Fruit fly (Drosophila melanogaster) S2 (cell line): Measurements from ENCODE around the gene Corp.

Experiments used
- CG8478 ChIP-seq: fragments of >200 bp; optimal IDR thresholded peaks from 2 replicates; lab custom pipeline; 2018
- CTCF ChIP-seq, 2 experiments: fragments of >200 bp; optimal IDR thresholded peaks; 2 replicates each; lab custom pipeline; 2018

- TF ChIP-seq CG8478 (lab: Kevin White, UChicago) (no peak), CTCF (optimal IDR thresholded peaks at IDR 0.05; lab: Kevin White, UChicago) (no peak)
Observed at dm6 chrX:8273799-8274484, 2.7 kb upstream of the Corp start, which contains the start of gene CG15343.
